Worm (Caenorhabditis elegans) whole organism, L2 larva: ENCODE measurements around the gene T27E4.7.

Experiments used
- C34F6.9 ChIP-seq: fragments of 150-350 bp; optimal IDR thresholded peaks from 2 replicates; lab custom pipeline; 2014; ENCODE audit warnings: missing biosample characterization, missing genetic modification characterization
- F13H6.1 ChIP-seq: sonication (generic microtip); optimal IDR thresholded peaks from 2 replicates; lab custom pipeline; 2016; ENCODE audit warnings: missing genetic modification characterization, missing compliant biosample characterization
- Y55F3AM.14 ChIP-seq: fragments of 200-800 bp; sonication (Bioruptor generic); optimal IDR thresholded peaks from 2 replicates; lab custom pipeline; 2018; ENCODE audit warnings: mild to moderate bottlenecking, missing genetic modification characterization, missing compliant biosample characterization
- alr-1 ChIP-seq: fragments of 150-350 bp; optimal IDR thresholded peaks from 2 replicates; lab custom pipeline; 2014; ENCODE audit warnings: missing biosample characterization, missing genetic modification characterization
- ama-1 ChIP-seq: fragments of 150-350 bp; optimal IDR thresholded peaks from 2 replicates; lab custom pipeline; 2018; ENCODE audit warnings: inconsistent platforms
- blmp-1 ChIP-seq: sonication (generic microtip); optimal IDR thresholded peaks from 2 replicates; lab custom pipeline; 2017; ENCODE audit warnings: missing genetic modification characterization, mild to moderate bottlenecking, missing compliant biosample characterization, antibody characterized with exemption, moderate library complexity; ENCODE audit not compliant: insufficient read depth
- ceh-16 ChIP-seq: fragments of 150-350 bp; optimal IDR thresholded peaks from 2 replicates; lab custom pipeline; 2014; ENCODE audit warnings: missing biosample characterization, missing genetic modification characterization
- crh-2 ChIP-seq: sonication (generic microtip); optimal IDR thresholded peaks from 2 replicates; lab custom pipeline; 2017; ENCODE audit warnings: missing biosample characterization, missing genetic modification characterization
- egl-27 ChIP-seq: sonication (generic microtip); optimal IDR thresholded peaks from 3 replicates; lab custom pipeline; 2017; ENCODE audit warnings: missing biosample characterization, missing genetic modification reagents, missing genetic modification characterization
- elt-1 ChIP-seq: fragments of 150-350 bp; optimal IDR thresholded peaks from 2 replicates; lab custom pipeline; 2014; ENCODE audit warnings: missing biosample characterization, missing genetic modification characterization
- fos-1 ChIP-seq: fragments of 150-350 bp; optimal IDR thresholded peaks from 2 replicates; lab custom pipeline; 2014; ENCODE audit warnings: missing biosample characterization, missing genetic modification characterization
- gmeb-1 ChIP-seq: fragments of 150-350 bp; optimal IDR thresholded peaks from 2 replicates; lab custom pipeline; 2014; ENCODE audit warnings: missing biosample characterization, missing genetic modification characterization
- lin-39 ChIP-seq: fragments of 150-350 bp; optimal IDR thresholded peaks from 2 replicates; lab custom pipeline; 2014; ENCODE audit warnings: missing biosample characterization, missing genetic modification reagents, missing genetic modification characterization
- lsy-2 ChIP-seq, 2 experiments: fragments of 150-350 bp in 1 of 2; sonication (generic microtip) in 1 of 2; optimal IDR thresholded peaks; 2 replicates each; lab custom pipeline; 2014 to 2017; ENCODE audit warnings: missing biosample characterization in 2 of 2, missing genetic modification characterization in 2 of 2
- mab-5 ChIP-seq: fragments of 150-350 bp; optimal IDR thresholded peaks from 2 replicates; lab custom pipeline; 2014; ENCODE audit warnings: missing biosample characterization, missing genetic modification characterization
- mbf-1 ChIP-seq: sonication (generic microtip); optimal IDR thresholded peaks from 2 replicates; lab custom pipeline; 2017; ENCODE audit warnings: missing biosample characterization, missing genetic modification characterization
- mdl-1 ChIP-seq, 2 experiments: fragments of 150-350 bp in 1 of 2; sonication (generic microtip) in 1 of 2; optimal IDR thresholded peaks; 2 replicates each; lab custom pipeline; 2017; ENCODE audit warnings: missing biosample characterization in 2 of 2, missing genetic modification characterization in 2 of 2
- nhr-11 ChIP-seq: fragments of 150-350 bp; optimal IDR thresholded peaks from 2 replicates; lab custom pipeline; 2014; ENCODE audit warnings: missing biosample characterization, missing genetic modification characterization
- nhr-12 ChIP-seq: fragments of 150-350 bp; optimal IDR thresholded peaks from 2 replicates; lab custom pipeline; 2014; ENCODE audit warnings: missing biosample characterization, missing genetic modification characterization
- nhr-129 ChIP-seq: fragments of 150-350 bp; optimal IDR thresholded peaks from 2 replicates; lab custom pipeline; 2014; ENCODE audit warnings: missing biosample characterization, missing genetic modification characterization
- nhr-21 ChIP-seq: fragments of 150-350 bp; optimal IDR thresholded peaks from 2 replicates; lab custom pipeline; 2014; ENCODE audit warnings: missing biosample characterization, missing genetic modification characterization
- nhr-237 ChIP-seq: fragments of 150-350 bp; optimal IDR thresholded peaks from 2 replicates; lab custom pipeline; 2014; ENCODE audit warnings: missing biosample characterization, missing genetic modification characterization
- nhr-25 ChIP-seq: fragments of 150-350 bp; sonication (generic microtip); optimal IDR thresholded peaks from 3 replicates; lab custom pipeline; 2014; ENCODE audit warnings: missing biosample characterization, missing genetic modification characterization
- peb-1 ChIP-seq: fragments of 150-350 bp; optimal IDR thresholded peaks from 2 replicates; lab custom pipeline; 2014; ENCODE audit warnings: missing biosample characterization, missing genetic modification characterization
- sem-4 ChIP-seq: fragments of 150-350 bp; optimal IDR thresholded peaks from 2 replicates; lab custom pipeline; 2014; ENCODE audit warnings: missing biosample characterization, missing genetic modification reagents, missing genetic modification characterization
- skn-1 ChIP-seq: sonication (generic microtip); optimal IDR thresholded peaks from 2 replicates; lab custom pipeline; 2017; ENCODE audit warnings: missing biosample characterization, missing genetic modification characterization
- sma-9 ChIP-seq, 2 experiments: fragments of 150-350 bp in 1 of 2; sonication (generic microtip) in 1 of 2; optimal IDR thresholded peaks; 2 replicates each; lab custom pipeline; 2014 to 2016; ENCODE audit warnings: missing genetic modification characterization in 2 of 2, mild to moderate bottlenecking in 1 of 2, missing biosample characterization in 1 of 2, missing compliant biosample characterization in 1 of 2, missing genetic modification reagents in 1 of 2, moderate library complexity in 1 of 2
- unc-39 ChIP-seq: fragments of 150-350 bp; optimal IDR thresholded peaks from 2 replicates; lab custom pipeline; 2014; ENCODE audit warnings: missing biosample characterization, missing genetic modification characterization
- unc-62 ChIP-seq: fragments of 150-350 bp; optimal IDR thresholded peaks from 2 replicates; lab custom pipeline; 2014; ENCODE audit warnings: missing biosample characterization, missing genetic modification reagents, missing genetic modification characterization
- zag-1 ChIP-seq: fragments of 150-350 bp; optimal IDR thresholded peaks from 2 replicates; lab custom pipeline; 2014; ENCODE audit warnings: missing biosample characterization, missing genetic modification characterization
- ztf-1 ChIP-seq: fragments of 200-800 bp; sonication (Bioruptor generic); conservative IDR thresholded peaks from 2 replicates; pipeline ENCODE4 v1.3.6; 2022; ENCODE audit warnings: missing genetic modification characterization, missing compliant biosample characterization

Gene T27E4.7

ce11 chrV:9082350-9082749, 6.2 kb upstream of the T27E4.7 start:
- no peak for TF ChIP-seq mdl-1 (tag; optimal IDR thresholded peaks at IDR 0.05; lab: Kevin White, UChicago)
- TF ChIP-seq nhr-11 (tag; lab: Kevin White, UChicago) = no peak
- TF ChIP-seq unc-62 (GFP tag; lab: Kevin White, UChicago) = no peak
- no peak for TF ChIP-seq ztf-1 (GFP tag; lab: Robert Waterston, UW)
- TF ChIP-seq Y55F3AM.14 = no peak
- no peak for TF ChIP-seq mbf-1 (tag; lab: Kevin White, UChicago)
- no peak for TF ChIP-seq skn-1 (tag; lab: Kevin White, UChicago)
- no peak for TF ChIP-seq ama-1
- no peak for TF ChIP-seq zag-1 (tag; lab: Kevin White, UChicago)
- TF ChIP-seq nhr-12 (tag; lab: Kevin White, UChicago) = no peak
- TF ChIP-seq ceh-16 (tag; lab: Kevin White, UChicago) = no peak
- TF ChIP-seq, all 48 proteins: peak for 0

ce11 chrV:9081410-9081809, 5.3 kb upstream of the T27E4.7 start:
- TF ChIP-seq Y55F3AM.14 (no peak), F13H6.1 (peak; percentile 22), fos-1 (tag; lab: Kevin White, UChicago) (peak; percentile 61), crh-2 (tag; lab: Kevin White, UChicago) (peak; percentile 21), elt-1 (tag; lab: Kevin White, UChicago) (no peak)

ce11 chrV:9079965-9080432, 3.9 kb upstream of the T27E4.7 start:
- TF ChIP-seq ztf-1 (GFP tag; lab: Robert Waterston, UW) = no peak
- no peak for TF ChIP-seq mab-5 (tag; lab: Kevin White, UChicago)
- no peak for TF ChIP-seq skn-1 (tag; lab: Kevin White, UChicago)
- no peak for TF ChIP-seq nhr-11 (tag; lab: Kevin White, UChicago)
- no peak for TF ChIP-seq peb-1 (tag; lab: Kevin White, UChicago)
- TF ChIP-seq alr-1 = no peak
- TF ChIP-seq nhr-237 (tag; lab: Kevin White, UChicago) = no peak
- TF ChIP-seq crh-2 (tag; lab: Kevin White, UChicago) = peak; percentile 51
- no peak for TF ChIP-seq sem-4 (tag; lab: Kevin White, UChicago)
- TF ChIP-seq fos-1 (tag; lab: Kevin White, UChicago) = peak; percentile 72
- no peak for TF ChIP-seq C34F6.9
- TF ChIP-seq blmp-1 (tag; lab: Kevin White, UChicago) = no peak
- peak; percentile 88 for TF ChIP-seq sma-9 (GFP tag; optimal IDR thresholded peaks at IDR 0.05; lab: Kevin White, UChicago)
- no peak for TF ChIP-seq sma-9 (tag; optimal IDR thresholded peaks at IDR 0.05; lab: Kevin White, UChicago)
- TF ChIP-seq nhr-129 (tag; lab: Kevin White, UChicago) = peak; percentile 53
- TF ChIP-seq mdl-1 (tag; optimal IDR thresholded peaks at IDR 0.05; lab: Kevin White, UChicago) = peak in 1 of 2 experiments; percentile 51
- TF ChIP-seq Y55F3AM.14 = no peak
- TF ChIP-seq unc-39 = no peak
- peak; percentile 39 for TF ChIP-seq gmeb-1 (tag; lab: Kevin White, UChicago)
- TF ChIP-seq F13H6.1 = peak; percentile 79

ce11 chrV:9078815-9079525, 2.8 kb upstream of the T27E4.7 start:
- TF ChIP-seq skn-1 (tag; lab: Kevin White, UChicago) (peak; percentile 42), lsy-2 (tag; optimal IDR thresholded peaks at IDR 0.05; lab: Kevin White, UChicago) (no peak), nhr-129 (tag; lab: Kevin White, UChicago) (peak; percentile 64), gmeb-1 (tag; lab: Kevin White, UChicago) (peak; percentile 18), fos-1 (tag; lab: Kevin White, UChicago) (peak; percentile 83), nhr-25 (peak; percentile 12), egl-27 (tag; lab: Kevin White, UChicago) (peak; percentile 3), sma-9 (GFP tag; optimal IDR thresholded peaks at IDR 0.05; lab: Kevin White, UChicago) (peak; percentile 48), sma-9 (tag; optimal IDR thresholded peaks at IDR 0.05; lab: Kevin White, UChicago) (no peak), blmp-1 (tag; lab: Kevin White, UChicago) (peak; percentile 69), mdl-1 (tag; optimal IDR thresholded peaks at IDR 0.05; lab: Kevin White, UChicago) (peak in 1 of 2 experiments; percentile 10), mbf-1 (tag; lab: Kevin White, UChicago) (no peak), F13H6.1 (peak; percentile 57), crh-2 (tag; lab: Kevin White, UChicago) (peak; percentile 9), lin-39 (tag; lab: Kevin White, UChicago) (no peak), nhr-21 (tag; lab: Kevin White, UChicago) (peak; percentile 5)
